Fruit fly (Drosophila melanogaster) whole organism, embryonic: ENCODE measurements around the gene Atx2.

Experiments
- ATbp ChIP-seq: fragments of 200-800 bp; sonication (Bioruptor generic); optimal IDR thresholded peaks from 2 replicates; lab custom pipeline; 2017; ENCODE audit warnings: missing biosample characterization, mild to moderate bottlenecking, missing genetic modification characterization, missing genetic modification reagents
- CG10321 ChIP-seq: fragments of 200-800 bp; sonication (Bioruptor generic); IDR thresholded peaks from 2 replicates; pipeline ENCODE4 v1.3.6; 2022; ENCODE audit warnings: missing biosample characterization, missing genetic modification characterization
- CG11093 ChIP-seq: fragments of 200-800 bp; sonication (Bioruptor generic); IDR thresholded peaks from 3 replicates; pipeline ENCODE4 v1.3.6; 2022; ENCODE audit warnings: missing biosample characterization, missing genetic modification characterization
- CG11560 ChIP-seq: fragments of 200-800 bp; sonication (Bioruptor generic); IDR thresholded peaks from 3 replicates; pipeline ENCODE4 v1.3.6; 2022; ENCODE audit warnings: missing biosample characterization, missing genetic modification characterization
- CG13894 ChIP-seq: fragments of 200-800 bp; sonication (Bioruptor generic); optimal IDR thresholded peaks from 3 replicates; lab custom pipeline; 2018; ENCODE audit warnings: missing biosample characterization, mild to moderate bottlenecking, missing genetic modification characterization, moderate library complexity
- CG14441 ChIP-seq: fragments of 200-800 bp; sonication (Bioruptor generic); IDR thresholded peaks from 2 replicates; pipeline ENCODE4 v1.3.6; 2022; ENCODE audit warnings: missing biosample characterization, missing genetic modification characterization
- CG15011 ChIP-seq: fragments of 200-800 bp; sonication (Bioruptor generic); optimal IDR thresholded peaks from 3 replicates; lab custom pipeline; 2018; ENCODE audit warnings: missing biosample characterization, mild to moderate bottlenecking, missing genetic modification characterization
- CG1529 ChIP-seq: fragments of 200-800 bp; sonication (Bioruptor generic); optimal IDR thresholded peaks from 3 replicates; lab custom pipeline; 2018; ENCODE audit warnings: missing biosample characterization, missing genetic modification characterization
- CG16815 ChIP-seq: fragments of 200-800 bp; sonication (Bioruptor generic); optimal IDR thresholded peaks from 3 replicates; lab custom pipeline; 2017; ENCODE audit warnings: missing biosample characterization, mild to moderate bottlenecking, missing genetic modification characterization
- CG18011 ChIP-seq: fragments of 200-800 bp; sonication (Bioruptor generic); optimal IDR thresholded peaks from 2 replicates; lab custom pipeline; 2017; ENCODE audit warnings: missing biosample characterization, missing genetic modification characterization, mild to moderate bottlenecking, moderate library complexity, missing genotype
- CG2116 ChIP-seq: fragments of 200-800 bp; sonication (Bioruptor generic); optimal IDR thresholded peaks from 3 replicates; lab custom pipeline; 2018; ENCODE audit warnings: missing biosample characterization, mild to moderate bottlenecking, missing genetic modification characterization
- CG2199 ChIP-seq: fragments of 200-800 bp; sonication (Bioruptor generic); IDR thresholded peaks from 3 replicates; pipeline ENCODE4 v1.3.6; 2022; ENCODE audit warnings: missing biosample characterization, missing genetic modification characterization
- CG2712 ChIP-seq: fragments of 200-800 bp; optimal IDR thresholded peaks from 3 replicates; lab custom pipeline; 2019; ENCODE audit warnings: missing biosample characterization, mild to moderate bottlenecking, missing genetic modification characterization, moderate library complexity
- CG30020 ChIP-seq: fragments of 200-800 bp; optimal IDR thresholded peaks from 2 replicates; lab custom pipeline; 2019; ENCODE audit warnings: missing biosample characterization, mild to moderate bottlenecking, missing genetic modification characterization, moderate library complexity
- CG32532 ChIP-seq: fragments of 200-800 bp; sonication (Bioruptor generic); IDR thresholded peaks from 2 replicates; pipeline ENCODE4 v1.3.6; 2022; ENCODE audit warnings: missing biosample characterization, missing genetic modification characterization
- CG33557 ChIP-seq: fragments of 200-800 bp; sonication (Bioruptor generic); optimal IDR thresholded peaks from 2 replicates; lab custom pipeline; 2019; ENCODE audit warnings: missing biosample characterization, mild to moderate bottlenecking, missing genetic modification characterization, moderate library complexity
- CG3407 ChIP-seq: fragments of 200-800 bp; sonication (Bioruptor generic); optimal IDR thresholded peaks from 2 replicates; lab custom pipeline; 2018; ENCODE audit warnings: missing biosample characterization, mild to moderate bottlenecking, missing genetic modification characterization
- CG3995 ChIP-seq: fragments of 200-800 bp; sonication (Bioruptor generic); optimal IDR thresholded peaks from 3 replicates; lab custom pipeline; 2016; ENCODE audit warnings: missing biosample characterization, missing genetic modification characterization
- CG42726 ChIP-seq: fragments of 200-800 bp; sonication (Bioruptor generic); IDR thresholded peaks from 2 replicates; pipeline ENCODE4 v1.3.6; 2022; ENCODE audit warnings: missing biosample characterization, missing genetic modification characterization; ENCODE audit not compliant: partially characterized antibody
- CG5180 ChIP-seq: fragments of 200-800 bp; sonication (Bioruptor generic); optimal IDR thresholded peaks from 3 replicates; lab custom pipeline; 2017; ENCODE audit warnings: missing biosample characterization, missing genetic modification characterization, mild to moderate bottlenecking, moderate library complexity, missing genetic modification reagents
- CG6791 ChIP-seq: fragments of 200-800 bp; sonication (Bioruptor generic); IDR thresholded peaks from 3 replicates; pipeline ENCODE4 v1.3.6; 2022; ENCODE audit warnings: missing biosample characterization, missing genetic modification characterization; ENCODE audit not compliant: partially characterized antibody
- CG6813 ChIP-seq: fragments of 200-800 bp; sonication (Bioruptor generic); optimal IDR thresholded peaks from 2 replicates; lab custom pipeline; 2017; ENCODE audit warnings: missing biosample characterization, missing genetic modification characterization, mild to moderate bottlenecking, moderate library complexity, missing genetic modification reagents
- CG6854 ChIP-seq: fragments of 200-800 bp; sonication (Bioruptor generic); optimal IDR thresholded peaks from 3 replicates; lab custom pipeline; 2017; ENCODE audit warnings: missing biosample characterization, mild to moderate bottlenecking, missing genetic modification characterization
- CG7556 ChIP-seq: fragments of 200-800 bp; sonication (Bioruptor generic); optimal IDR thresholded peaks from 2 replicates; lab custom pipeline; 2017; ENCODE audit warnings: missing biosample characterization, mild to moderate bottlenecking, missing genetic modification characterization
- CG7745 ChIP-seq: fragments of 200-800 bp; sonication (Bioruptor generic); optimal IDR thresholded peaks from 2 replicates; lab custom pipeline; 2018; ENCODE audit warnings: missing biosample characterization, mild to moderate bottlenecking, missing genetic modification characterization, moderate library complexity
- CG8478 ChIP-seq: fragments of >200 bp; optimal IDR thresholded peaks from 2 replicates; lab custom pipeline; 2018
- CkIIα-i1 ChIP-seq: fragments of 200-800 bp; sonication (Bioruptor generic); IDR thresholded peaks from 2 replicates; pipeline ENCODE4 v1.3.6; 2022; ENCODE audit warnings: missing biosample characterization, missing genetic modification characterization
- Doc3 ChIP-seq: fragments of 200-800 bp; sonication (Bioruptor generic); IDR thresholded peaks from 3 replicates; pipeline ENCODE4 v1.3.6; 2022; ENCODE audit warnings: missing biosample characterization, missing genetic modification characterization; ENCODE audit not compliant: partially characterized antibody
- Elba2 ChIP-seq: fragments of 200-800 bp; sonication (Bioruptor generic); optimal IDR thresholded peaks from 3 replicates; lab custom pipeline; 2016; ENCODE audit warnings: missing biosample characterization, missing genetic modification characterization
- Ets65A ChIP-seq: fragments of 200-800 bp; sonication (Bioruptor generic); peaks from one replicate; lab custom pipeline; 2016; ENCODE audit warnings: missing biosample characterization, missing genetic modification characterization
- Fer2 ChIP-seq: fragments of 200-800 bp; sonication (Bioruptor generic); optimal IDR thresholded peaks from 2 replicates; lab custom pipeline; 2018; ENCODE audit warnings: missing biosample characterization, mild to moderate bottlenecking, missing genetic modification characterization, moderate library complexity
- Hsf ChIP-seq: fragments of 200-800 bp; sonication (Bioruptor generic); optimal IDR thresholded peaks from 3 replicates; lab custom pipeline; 2016; ENCODE audit warnings: missing biosample characterization, missing genetic modification characterization
- Lpt ChIP-seq: fragments of >200 bp; optimal IDR thresholded peaks from 2 replicates; lab custom pipeline; 2018; ENCODE audit warnings: missing biosample characterization, missing genetic modification characterization
- Sin3A ChIP-seq: fragments of >200 bp; optimal IDR thresholded peaks from 2 replicates; lab custom pipeline; 2018
- Sox100B ChIP-seq: fragments of 200-800 bp; sonication (Bioruptor generic); optimal IDR thresholded peaks from 3 replicates; lab custom pipeline; 2018; ENCODE audit warnings: missing biosample characterization, mild to moderate bottlenecking, missing genetic modification characterization
- ap ChIP-seq: fragments of 200-800 bp; sonication (Bioruptor generic); IDR thresholded peaks from 2 replicates; pipeline ENCODE4 v1.3.6; 2022; ENCODE audit warnings: missing biosample characterization, missing genetic modification characterization
- ash1 ChIP-seq: fragments of 200-800 bp; sonication (Bioruptor generic); optimal IDR thresholded peaks from 2 replicates; lab custom pipeline; 2018; ENCODE audit warnings: missing biosample characterization, mild to moderate bottlenecking, missing genetic modification characterization
- cas ChIP-seq: fragments of 200-800 bp; sonication (Bioruptor generic); IDR thresholded peaks from 2 replicates; pipeline ENCODE4 v1.3.6; 2022; ENCODE audit warnings: missing biosample characterization, missing genetic modification characterization
- crp ChIP-seq, 2 experiments: fragments of 200-800 bp; sonication (Bioruptor generic); optimal IDR thresholded peaks; 2 replicates in 1 of 2; 3 replicates in 1 of 2; lab custom pipeline; 2017; ENCODE audit warnings: missing biosample characterization in 2 of 2, missing genetic modification characterization in 2 of 2, mild to moderate bottlenecking in 1 of 2, moderate library complexity in 1 of 2
- dimm ChIP-seq: fragments of 200-800 bp; sonication (Bioruptor generic); IDR thresholded peaks from 2 replicates; pipeline ENCODE4 v1.3.6; 2022; ENCODE audit warnings: missing biosample characterization, missing genetic modification characterization
- emc ChIP-seq: fragments of 200-800 bp; sonication (Bioruptor generic); optimal IDR thresholded peaks from 2 replicates; lab custom pipeline; 2016; ENCODE audit warnings: missing biosample characterization, missing genetic modification characterization
- en ChIP-seq: fragments of 200-800 bp; sonication (Bioruptor generic); optimal IDR thresholded peaks from 2 replicates; lab custom pipeline; 2016; ENCODE audit warnings: missing biosample characterization, missing genetic modification characterization
- gfzf ChIP-seq: fragments of 200-800 bp; sonication (Bioruptor generic); optimal IDR thresholded peaks from 2 replicates; lab custom pipeline; 2016; ENCODE audit warnings: missing biosample characterization, mild to moderate bottlenecking, missing genetic modification characterization, moderate library complexity
- gt ChIP-seq: fragments of 200-800 bp; sonication (Bioruptor generic); IDR thresholded peaks from 2 replicates; pipeline ENCODE4 v1.3.6; 2022; ENCODE audit warnings: missing biosample characterization, missing genetic modification characterization
- ro ChIP-seq: fragments of 200-800 bp; sonication (Bioruptor generic); IDR thresholded peaks from 2 replicates; pipeline ENCODE4 v1.3.6; 2022; ENCODE audit warnings: missing biosample characterization, missing genetic modification characterization
- seq ChIP-seq: fragments of 200-800 bp; sonication (Bioruptor generic); IDR thresholded peaks from 2 replicates; pipeline ENCODE4 v1.3.6; 2022; ENCODE audit warnings: missing biosample characterization, missing genetic modification characterization
- sima ChIP-seq: fragments of 200-800 bp; sonication (Bioruptor generic); optimal IDR thresholded peaks from 2 replicates; lab custom pipeline; 2016; ENCODE audit warnings: missing biosample characterization, missing genetic modification characterization
- slbo ChIP-seq: fragments of 200-800 bp; sonication (Bioruptor generic); IDR thresholded peaks from 2 replicates; pipeline ENCODE4 v1.3.6; 2022; ENCODE audit warnings: missing biosample characterization, missing genetic modification characterization
- sug ChIP-seq: fragments of 200-800 bp; optimal IDR thresholded peaks from 2 replicates; lab custom pipeline; 2019; ENCODE audit warnings: missing biosample characterization, mild to moderate bottlenecking, missing genetic modification characterization, moderate library complexity
- zfh1 ChIP-seq: fragments of 200-800 bp; sonication (Bioruptor generic); IDR thresholded peaks from 3 replicates; pipeline ENCODE4 v1.3.6; 2022; ENCODE audit warnings: missing biosample characterization, missing genetic modification characterization
- zfh2 ChIP-seq: fragments of 200-800 bp; sonication (Bioruptor generic); optimal IDR thresholded peaks from 2 replicates; lab custom pipeline; 2016; ENCODE audit warnings: missing biosample characterization, missing genetic modification characterization

Gene Atx2

dm6 chr3R:15408131-15408731, at the start of gene Atx2 (continued):
- TF ChIP-seq cas (GFP tag; lab: Robert Waterston, UW) (no peak), Hsf (GFP tag; lab: Kevin White, UChicago) (peak; percentile 16), CG6813 (GFP tag; lab: Kevin White, UChicago) (peak; percentile 20), Fer2 (tag; lab: Kevin White, UChicago) (no peak), emc (no peak), gfzf (GFP tag; lab: Kevin White, UChicago) (peak; percentile 21), Sox100B (GFP tag; lab: Kevin White, UChicago) (no peak), CG30020 (tag; lab: Kevin White, UChicago) (peak; percentile 27), en (GFP tag; lab: Kevin White, UChicago) (no peak), ro (GFP tag; lab: Robert Waterston, UW) (no peak), CG7556 (GFP tag; lab: Kevin White, UChicago) (no peak), ap (GFP tag; lab: Robert Waterston, UW) (no peak), CG11093 (no peak), CG16815 (GFP tag; lab: Kevin White, UChicago) (peak; percentile 20), sug (tag; lab: Kevin White, UChicago) (peak; percentile 30), Lpt (GFP tag; lab: Kevin White, UChicago) (no peak), Elba2 (GFP tag; lab: Kevin White, UChicago) (no peak), slbo (peak; percentile 66), CG5180 (GFP tag; lab: Kevin White, UChicago) (peak; percentile 2), CG6854 (GFP tag; lab: Kevin White, UChicago) (no peak), CG32532 (GFP tag; lab: Robert Waterston, UW) (peak; percentile 21), CG2712 (tag; lab: Kevin White, UChicago) (peak; percentile 42), CG6791 (GFP tag; lab: Robert Waterston, UW) (peak; percentile 92), dimm (GFP tag; lab: Robert Waterston, UW) (no peak), Doc3 (GFP tag; lab: Robert Waterston, UW) (peak; percentile 83), CG8478 (lab: Kevin White, UChicago) (peak; percentile 52), ATbp (GFP tag; lab: Kevin White, UChicago) (peak; percentile 8), CG13894 (no peak), CG18011 (GFP tag; lab: Kevin White, UChicago) (no peak), seq (GFP tag; lab: Robert Waterston, UW) (peak; percentile 45; the same call in 1 of the 2 replicates), CG2116 (GFP tag; lab: Kevin White, UChicago) (peak; percentile 97), CG15011 (GFP tag; lab: Kevin White, UChicago) (no peak), CG42726 (GFP tag; lab: Robert Waterston, UW) (peak; percentile 82), zfh1 (peak; percentile 58; the same call in 2 of the 3 replicates), zfh2 (peak; percentile 74), CG14441 (GFP tag; lab: Robert Waterston, UW) (no peak), crp (GFP tag; optimal IDR thresholded peaks at IDR 0.05; lab: Kevin White, UChicago) (peak in 1 of 2 experiments; percentile 39), CkIIα-i1 (GFP tag; lab: Robert Waterston, UW) (no peak), sima (GFP tag; lab: Kevin White, UChicago) (no peak), CG33557 (no peak), CG1529 (GFP tag; lab: Kevin White, UChicago) (no peak), ash1 (GFP tag; lab: Kevin White, UChicago) (no peak), CG2199 (GFP tag; lab: Robert Waterston, UW) (0 out of 3 replicates have a peak, but pooled peaks have one; percentile 42), Ets65A (GFP tag; lab: Kevin White, UChicago) (peak; percentile 89), Sin3A (lab: Kevin White, UChicago) (peak; percentile 98), CG11560 (tag; lab: Robert Waterston, UW) (peak; percentile 100), CG10321 (GFP tag; lab: Robert Waterston, UW) (no peak), gt (GFP tag; lab: Robert Waterston, UW) (no peak), CG3995 (GFP tag; lab: Kevin White, UChicago) (peak; percentile 36), CG7745 (no peak), CG3407 (GFP tag; lab: Kevin White, UChicago) (peak; percentile 8)
